Fruit fly (Drosophila melanogaster) Kc167 (cell line): Measurements from ENCODE around the gene LeuRS.

Experiments used
- Myc ChIP-seq: fragments of >200 bp; optimal IDR thresholded peaks from 2 replicates; lab custom pipeline; 2017; ENCODE audit warnings: missing external identifiers
- h ChIP-seq: fragments of >200 bp; optimal IDR thresholded peaks from 3 replicates; lab custom pipeline; 2018; ENCODE audit warnings: missing external identifiers
- psq ChIP-seq: fragments of >200 bp; optimal IDR thresholded peaks from 2 replicates; lab custom pipeline; 2017; ENCODE audit warnings: missing external identifiers
- ttk ChIP-seq: sonication (Bioruptor generic); optimal IDR thresholded peaks from 2 replicates; lab custom pipeline; 2017; ENCODE audit warnings: missing external identifiers

- no peak for TF ChIP-seq ttk (lab: Kevin White, UChicago)
- no peak for TF ChIP-seq h (lab: Kevin White, UChicago)
- TF ChIP-seq psq (lab: Kevin White, UChicago), result no peak
- TF ChIP-seq Myc (lab: Kevin White, UChicago), result no peak
These were observed 30.8 kb downstream of the LeuRS start for dm6 chr2L:3483672-3484071.
